Fruit fly (Drosophila melanogaster): ENCODE measurements around the gene CG31954.

Gene CG31954

dm6 chr2L:3553902-3554301 lies 44.0 kb upstream of the CG31954 start (continued):
- TF ChIP-seq Ets96B (tag; optimal IDR thresholded peaks at IDR 0.05) (no peak), Hr4 (GFP tag; optimal IDR thresholded peaks at IDR 0.05) (no peak), cyc (GFP tag; optimal IDR thresholded peaks at IDR 0.05) (peak; percentile 61), fd85E (GFP tag; optimal IDR thresholded peaks at IDR 0.05) (no peak), eg (GFP tag; IDR thresholded peaks at IDR 0.05) (no peak), CG11762 (GFP tag; optimal IDR thresholded peaks at IDR 0.05; ENCODE audit: insufficient read depth) (no peak), Eip78C (GFP tag) (peak; percentile 77), Eip93F (GFP tag; optimal IDR thresholded peaks at IDR 0.05) (no peak), dac (GFP tag; optimal IDR thresholded peaks at IDR 0.05) (no peak), CG34406 (GFP tag; optimal IDR thresholded peaks at IDR 0.05) (peak; percentile 45), CG6276 (GFP tag; optimal IDR thresholded peaks at IDR 0.05) (no peak), CG7368 (GFP tag; optimal IDR thresholded peaks at IDR 0.05) (peak; percentile 36), spab (GFP tag; optimal IDR thresholded peaks at IDR 0.05) (no peak), topi (GFP tag; optimal IDR thresholded peaks at IDR 0.05) (peak; percentile 72), CG10669 (GFP tag; optimal IDR thresholded peaks at IDR 0.05) (no peak)

dm6 chr2L:3552773-3553172 lies 42.9 kb upstream of the CG31954 start:
- TF ChIP-seq OdsH (GFP tag; optimal IDR thresholded peaks at IDR 0.05) (peak; percentile 61), CG10669 (GFP tag; optimal IDR thresholded peaks at IDR 0.05) (peak; percentile 78), vri (GFP tag; optimal IDR thresholded peaks at IDR 0.05) (peak; percentile 60), salr (GFP tag; optimal IDR thresholded peaks at IDR 0.05) (peak; percentile 33 to 45), CG3032 (tag; optimal IDR thresholded peaks at IDR 0.05) (peak; percentile 85), CG6276 (GFP tag; optimal IDR thresholded peaks at IDR 0.05) (no peak), CG34406 (GFP tag; optimal IDR thresholded peaks at IDR 0.05) (peak; percentile 37), CG8119 (GFP tag; IDR thresholded peaks at IDR 0.05) (peak; percentile 56), CG16779 (tag; optimal IDR thresholded peaks at IDR 0.05) (no peak), fkh (GFP tag; optimal IDR thresholded peaks at IDR 0.05) (no peak), lz (GFP tag; optimal IDR thresholded peaks at IDR 0.05) (peak; percentile 61), CG8632 (GFP tag; optimal IDR thresholded peaks at IDR 0.05) (peak; percentile 33), CG32006 (GFP tag; optimal IDR thresholded peaks at IDR 0.05) (peak; percentile 35), CG11762 (GFP tag; optimal IDR thresholded peaks at IDR 0.05; ENCODE audit: insufficient read depth) (peak; percentile 59), CG11294 (GFP tag; IDR thresholded peaks at IDR 0.05) (0 out of 2 replicates have a peak, but pooled peaks have one; percentile 21), Sox15 (GFP tag; optimal IDR thresholded peaks at IDR 0.05) (peak; percentile 3), CG3919 (GFP tag; optimal IDR thresholded peaks at IDR 0.05) (peak; percentile 71), CG10631 (GFP tag; optimal IDR thresholded peaks at IDR 0.05) (peak; percentile 79), CG9139 (GFP tag; optimal IDR thresholded peaks at IDR 0.05) (peak; percentile 8), topi (GFP tag; optimal IDR thresholded peaks at IDR 0.05) (peak; percentile 60), CG6792 (GFP tag; optimal IDR thresholded peaks at IDR 0.05) (peak; percentile 72), Ets21C (GFP tag; optimal IDR thresholded peaks at IDR 0.05) (peak; percentile 52), Eip75B (GFP tag; optimal IDR thresholded peaks at IDR 0.05) (peak; percentile 71), CG15336 (GFP tag; IDR thresholded peaks at IDR 0.05) (0 out of 2 replicates have a peak, but pooled peaks have one; percentile 19), Blimp-1 (GFP tag; optimal IDR thresholded peaks at IDR 0.05) (peak; percentile 27), Hr38 (GFP tag; optimal IDR thresholded peaks at IDR 0.05) (no peak), Met (GFP tag; optimal IDR thresholded peaks at IDR 0.05) (peak; percentile 72), pdm3 (GFP tag; optimal IDR thresholded peaks at IDR 0.05) (peak; percentile 68), CG11902 (GFP tag; optimal IDR thresholded peaks at IDR 0.05) (peak; percentile 45), CG1621 (tag; optimal IDR thresholded peaks at IDR 0.05) (peak; percentile 54), CG6808 (GFP tag; optimal IDR thresholded peaks at IDR 0.05) (peak; percentile 84), cyc (GFP tag; optimal IDR thresholded peaks at IDR 0.05) (peak; percentile 65), Sox102F (GFP tag; optimal IDR thresholded peaks at IDR 0.05) (peak; percentile 74), Hr39 (GFP tag; optimal IDR thresholded peaks at IDR 0.05) (peak; percentile 66), fd85E (GFP tag; optimal IDR thresholded peaks at IDR 0.05) (no peak), ss (GFP tag; optimal IDR thresholded peaks at IDR 0.05) (peak; percentile 54 to 56), dsx (GFP tag; optimal IDR thresholded peaks at IDR 0.05; ENCODE audit: poor library complexity, severe bottlenecking) (peak; percentile 72), Ets96B (tag; optimal IDR thresholded peaks at IDR 0.05) (peak; percentile 77), CG31627 (GFP tag; optimal IDR thresholded peaks at IDR 0.05) (peak; percentile 73), Smox (GFP tag; optimal IDR thresholded peaks at IDR 0.05) (peak; percentile 36), net (GFP tag; optimal IDR thresholded peaks at IDR 0.05) (peak; percentile 25), fd59A (GFP tag; optimal IDR thresholded peaks at IDR 0.05) (peak; percentile 73)

Measured in whole organism, prepupa.